Fruit fly (Drosophila melanogaster): ENCODE measurements around the gene CG42688.

dm6 chr2L:19168095-19168697 lies 14.4 kb downstream of the CG42688 start:
- no peak for TF ChIP-seq Sin3A (optimal IDR thresholded peaks at IDR 0.05)
- TF ChIP-seq insv (optimal IDR thresholded peaks at IDR 0.05): no peak
- no peak for TF ChIP-seq h (optimal IDR thresholded peaks at IDR 0.05)
